Fruit fly (Drosophila melanogaster) S2 (cell line): ENCODE results near the gene Rab8.

Source experiments
- CG8478 ChIP-seq: fragments of >200 bp; optimal IDR thresholded peaks from 2 replicates; lab custom pipeline; 2018
- CTCF ChIP-seq, 2 experiments: fragments of >200 bp; optimal IDR thresholded peaks; 2 replicates each; lab custom pipeline; 2018

The Rab8 gene

DNA sequence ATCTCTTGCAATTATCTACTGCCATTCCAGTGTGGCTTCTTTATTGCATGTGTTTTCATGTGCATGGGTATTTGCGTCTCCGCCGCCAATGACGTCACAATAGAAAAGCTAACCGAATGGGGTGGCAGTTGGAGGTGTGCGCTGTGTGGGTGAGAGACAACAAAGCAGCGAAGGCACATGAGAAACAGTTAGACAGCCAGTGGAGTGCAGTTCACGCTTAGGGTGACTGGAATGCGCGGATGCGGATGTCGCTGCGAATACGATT lies 721 bp upstream of the Rab8 start:
- no peak for TF ChIP-seq CG8478 (lab: Kevin White, UChicago)
- no peak for TF ChIP-seq CTCF (optimal IDR thresholded peaks at IDR 0.05; lab: Kevin White, UChicago)

dm6 chr3L:19869698-19870097 lies 1.2 kb downstream of the Rab8 start:
- TF ChIP-seq CTCF (optimal IDR thresholded peaks at IDR 0.05; lab: Kevin White, UChicago) = no peak
- no peak for TF ChIP-seq CG8478 (lab: Kevin White, UChicago)

DNA sequence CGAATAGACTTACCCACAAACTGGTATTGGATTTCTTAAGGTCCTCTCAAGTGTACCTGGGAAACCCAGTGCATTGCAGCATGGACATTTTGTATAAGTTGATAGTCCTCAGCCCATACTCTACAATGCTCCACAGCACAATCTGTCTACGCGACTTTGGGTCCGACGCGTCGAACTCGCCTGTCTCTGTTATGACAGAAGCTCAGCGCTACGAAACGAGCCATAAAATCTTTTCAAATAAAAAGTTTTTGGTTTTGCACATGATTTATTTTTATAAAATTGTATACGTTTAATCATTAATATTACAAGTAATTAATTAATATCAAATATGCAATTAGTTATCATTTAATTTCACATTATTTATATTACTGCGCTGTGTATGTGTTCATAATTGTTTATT lies 3.6 kb downstream of the Rab8 start:
- no peak for TF ChIP-seq CTCF (optimal IDR thresholded peaks at IDR 0.05; lab: Kevin White, UChicago)
- TF ChIP-seq CG8478 (lab: Kevin White, UChicago) = no peak

DNA sequence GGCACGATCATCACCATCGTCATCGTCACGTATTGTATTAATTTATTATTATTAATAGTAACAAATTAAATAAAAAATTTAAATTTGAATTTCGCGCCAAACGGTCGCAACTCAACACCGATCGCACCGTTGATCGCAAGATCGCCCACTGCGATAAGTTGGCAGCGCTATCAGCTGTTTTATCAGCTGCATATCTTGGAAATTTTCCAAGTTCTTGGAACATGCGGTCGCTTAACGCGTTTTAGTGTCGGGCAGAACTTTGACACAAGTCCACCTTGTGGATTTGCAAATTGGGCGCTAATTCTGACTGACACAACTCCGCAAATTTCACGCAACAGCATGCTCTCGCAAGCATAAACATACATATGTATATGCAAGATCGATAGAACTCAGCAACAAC lies 9.7 kb downstream of the Rab8 start:
- TF ChIP-seq CG8478 (lab: Kevin White, UChicago) (no peak), CTCF (optimal IDR thresholded peaks at IDR 0.05; lab: Kevin White, UChicago) (no peak)

dm6 chr3L:19857923-19858490 lies 12.9 kb downstream of the Rab8 start:
- TF ChIP-seq CG8478 (lab: Kevin White, UChicago) (no peak), CTCF (optimal IDR thresholded peaks at IDR 0.05; lab: Kevin White, UChicago) (no peak)

DNA sequence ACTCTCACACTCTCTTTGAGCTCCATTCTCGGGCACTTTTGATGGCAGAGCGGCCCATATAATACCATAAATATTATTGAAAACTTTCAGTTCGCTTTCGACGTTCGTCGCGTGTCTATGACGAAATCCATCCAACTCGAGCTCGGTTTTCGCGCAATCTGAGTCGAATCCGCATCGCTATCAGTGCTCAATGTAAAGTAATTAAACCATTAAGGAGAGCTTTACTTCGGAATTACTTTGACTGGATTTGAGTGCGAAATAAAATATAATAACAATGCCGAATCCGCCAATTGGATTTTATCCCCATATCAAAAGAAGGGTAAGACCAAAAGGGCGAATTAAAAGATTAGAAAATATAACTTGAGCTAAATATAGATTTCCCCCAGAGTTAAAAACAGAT lies 22.8 kb downstream of the Rab8 start:
- TF ChIP-seq CG8478 (lab: Kevin White, UChicago) (no peak), CTCF (optimal IDR thresholded peaks at IDR 0.05; lab: Kevin White, UChicago) (no peak)

DNA sequence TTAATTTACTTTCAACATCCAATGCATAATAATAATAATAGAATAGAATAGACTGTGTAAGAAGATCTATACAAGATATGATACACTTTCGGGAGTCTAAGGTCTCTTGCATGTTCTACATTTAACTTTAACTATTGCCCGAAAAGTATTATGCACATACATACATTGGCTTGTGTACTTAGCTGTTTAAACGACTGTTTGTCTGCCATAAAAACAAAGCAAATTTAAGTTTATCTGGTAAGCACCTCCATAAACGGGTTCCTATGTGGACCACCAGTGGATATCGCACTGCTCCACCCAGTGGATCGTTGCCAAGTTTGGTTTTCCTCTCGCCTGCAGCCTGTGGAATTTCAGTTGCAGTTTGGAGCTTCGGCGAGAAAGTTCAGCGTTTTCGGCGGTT lies 23.9 kb downstream of the Rab8 start:
- TF ChIP-seq CTCF (optimal IDR thresholded peaks at IDR 0.05; lab: Kevin White, UChicago) (no peak), CG8478 (lab: Kevin White, UChicago) (no peak)

DNA sequence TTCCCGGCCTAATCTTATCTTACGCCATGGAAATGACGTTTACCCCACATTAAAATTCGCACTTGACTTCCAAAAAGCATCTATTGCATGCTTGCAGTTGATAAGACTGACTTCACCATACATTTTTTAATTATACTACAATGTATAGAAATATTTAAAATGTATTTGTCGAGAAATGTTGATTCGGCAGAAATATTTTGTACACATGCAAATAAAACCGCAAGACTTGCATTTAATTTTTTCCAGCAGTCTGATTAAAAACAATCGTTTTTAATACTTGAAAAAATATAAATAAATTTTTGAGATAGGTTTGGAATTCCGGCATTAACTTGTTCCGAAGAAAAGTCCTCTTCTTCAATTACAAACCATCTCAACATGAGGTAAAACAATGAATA lies 25.0 kb downstream of the Rab8 start:
- no peak for TF ChIP-seq CTCF (optimal IDR thresholded peaks at IDR 0.05; lab: Kevin White, UChicago)

DNA sequence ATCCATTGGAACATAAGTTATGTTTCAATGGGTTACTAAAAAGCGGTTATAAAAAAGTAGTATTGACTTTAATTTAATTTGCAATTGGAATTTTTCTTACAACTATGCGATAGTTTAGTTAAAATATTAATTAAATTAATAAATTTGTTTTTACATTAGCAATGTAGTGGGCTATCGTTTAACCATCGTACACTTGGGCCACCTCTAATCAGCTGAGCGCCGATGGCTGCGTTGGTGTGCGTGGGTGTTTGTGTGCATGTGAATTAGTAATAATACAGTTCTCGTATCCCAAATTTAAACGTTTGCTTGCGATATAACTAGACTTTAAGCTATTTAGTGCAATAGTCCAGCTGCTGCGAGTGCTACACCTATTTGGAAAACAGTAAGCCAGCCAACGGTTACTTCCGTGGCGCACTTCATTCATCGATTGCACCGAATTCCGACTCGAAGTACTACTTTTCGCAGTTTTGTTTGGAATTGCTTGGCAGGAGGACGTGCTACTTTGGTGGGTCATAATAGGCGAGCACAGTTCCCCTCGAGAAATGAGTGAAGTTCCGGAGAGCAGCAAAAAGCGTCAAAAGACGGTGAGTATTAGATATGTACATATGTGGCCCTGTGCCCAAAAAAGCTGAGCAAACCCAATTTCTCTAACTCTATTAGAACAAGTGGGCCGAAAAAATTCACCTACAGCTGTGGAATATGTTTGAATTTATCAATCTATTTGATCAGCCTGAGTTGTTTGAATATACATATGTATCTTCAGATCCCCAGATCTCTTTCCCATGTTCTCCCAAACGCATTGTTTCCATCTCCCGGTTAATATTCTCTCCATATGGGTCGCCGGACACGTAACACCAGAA lies 25.6 kb downstream of the Rab8 start, which contains the start of gene Papss:
Gene Papss, plus strand, starts transcription at position 247 of the 860 bp plus-strand sequence.
- no peak for TF ChIP-seq CG8478 (lab: Kevin White, UChicago)
- TF ChIP-seq CTCF (optimal IDR thresholded peaks at IDR 0.05; lab: Kevin White, UChicago) = no peak

dm6 chr3L:19844507-19844906 lies 26.4 kb downstream of the Rab8 start:
- no peak for TF ChIP-seq CG8478 (lab: Kevin White, UChicago)
- TF ChIP-seq CTCF (optimal IDR thresholded peaks at IDR 0.05; lab: Kevin White, UChicago) = no peak

DNA sequence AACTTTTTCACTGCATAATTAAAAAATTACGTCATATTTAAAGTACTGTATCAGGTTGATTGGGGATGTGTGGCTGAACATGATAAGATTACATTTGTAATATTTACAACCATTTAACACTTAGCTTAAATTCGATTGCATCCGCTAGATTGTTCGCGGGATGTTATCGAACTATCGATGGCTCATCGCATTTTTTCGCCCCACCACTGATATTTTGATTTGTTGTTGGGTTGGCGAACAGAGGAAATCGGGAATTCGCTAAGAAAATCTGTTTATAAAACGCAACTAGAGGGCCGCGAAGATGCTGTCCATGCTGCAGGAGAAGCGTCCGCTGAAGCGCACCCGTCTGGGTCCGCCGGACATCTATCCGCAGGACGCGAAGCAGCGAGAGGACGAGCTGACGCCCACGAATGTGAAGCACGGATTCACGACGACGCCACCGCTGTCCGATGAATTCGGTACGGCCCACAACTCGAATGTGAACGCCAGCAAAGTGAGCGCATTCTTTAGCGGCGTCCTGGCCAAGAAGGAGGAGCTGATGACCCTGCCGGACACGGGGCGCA lies 34.4 kb downstream of the Rab8 start, which contains the start of gene kto:
Gene kto, plus strand, starts transcription at position 240 of the 563 bp plus-strand sequence.
- TF ChIP-seq CTCF (optimal IDR thresholded peaks at IDR 0.05; lab: Kevin White, UChicago) = no peak
- TF ChIP-seq CG8478 (lab: Kevin White, UChicago) = no peak

DNA sequence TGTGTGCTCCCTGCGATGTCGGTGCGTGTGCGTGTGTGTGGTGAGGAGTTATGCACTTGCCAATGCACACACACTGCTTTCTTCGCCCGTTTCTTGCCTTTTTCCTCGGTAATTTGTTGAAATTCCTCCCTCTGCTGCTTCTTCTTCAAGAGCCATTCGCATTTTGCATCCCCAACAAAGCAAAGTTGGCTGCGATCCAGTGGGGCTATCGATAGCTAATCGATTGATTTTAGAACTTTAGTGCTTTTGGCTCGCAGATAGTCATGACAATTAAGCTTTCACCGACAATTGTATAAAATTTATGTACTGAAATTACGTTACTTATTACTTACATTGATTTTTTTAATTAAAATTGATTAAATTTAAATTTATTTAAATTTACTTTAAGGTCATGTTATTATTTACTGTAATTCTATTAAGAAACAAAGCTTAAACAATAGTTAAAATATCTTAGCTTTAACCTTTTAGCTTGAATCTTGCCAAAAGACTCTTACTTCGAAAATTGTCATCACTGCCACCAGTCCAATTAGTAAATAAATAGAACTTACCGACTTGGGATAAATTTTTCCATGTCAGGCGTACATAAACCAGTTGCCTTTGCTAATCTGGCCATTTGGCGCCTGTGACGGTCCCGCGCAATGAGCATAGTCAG lies 36.6 kb downstream of the Rab8 start, which contains the start of the genes trc and CG32221:
Gene trc, minus strand, starts transcription at position 162 of the 652 bp plus-strand sequence.
Gene CG32221, plus strand, starts transcription at position 528 of the 652 bp plus-strand sequence.
- no peak for TF ChIP-seq CG8478 (lab: Kevin White, UChicago)

DNA sequence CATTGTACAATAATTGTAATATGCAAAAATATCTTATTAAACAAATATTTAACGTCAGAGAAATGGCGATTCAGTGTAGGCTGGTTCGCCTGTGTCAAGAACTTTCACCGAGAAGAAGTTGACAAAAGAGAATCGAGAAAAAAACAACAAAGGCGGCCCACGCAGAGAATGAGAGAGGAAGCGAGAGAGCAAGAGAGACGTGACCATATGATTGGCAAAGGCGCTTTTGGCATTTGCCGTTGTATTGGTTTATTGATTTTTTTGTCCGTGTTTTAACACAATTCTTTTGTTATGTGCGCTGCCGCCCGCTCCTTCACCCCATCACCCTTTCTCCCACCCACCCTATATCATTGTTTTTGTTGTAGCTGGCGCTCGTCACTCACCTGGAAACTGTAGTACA lies 37.7 kb downstream of the Rab8 start:
- TF ChIP-seq CTCF (optimal IDR thresholded peaks at IDR 0.05; lab: Kevin White, UChicago) = no peak

DNA sequence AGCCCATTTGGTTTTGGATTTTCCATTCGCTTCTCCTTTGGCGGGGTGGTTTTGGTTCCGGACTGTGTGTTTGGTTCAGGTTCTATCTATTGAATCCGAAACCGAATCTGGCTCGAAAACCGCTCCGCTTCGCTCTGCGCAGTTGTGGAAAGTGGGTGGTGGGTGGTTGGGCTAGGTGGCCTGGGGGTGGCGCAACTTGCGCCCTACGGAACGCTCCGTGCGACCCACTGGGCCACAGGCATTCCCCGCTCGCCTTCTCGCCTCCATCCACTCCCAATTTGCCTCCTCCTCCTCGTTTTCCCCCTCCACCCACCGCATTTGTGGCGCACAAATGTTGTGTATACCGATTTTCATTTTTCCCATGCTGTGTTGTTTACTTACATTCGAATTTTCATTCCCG lies 52.2 kb downstream of the Rab8 start:
- TF ChIP-seq CTCF (optimal IDR thresholded peaks at IDR 0.05; lab: Kevin White, UChicago) (no peak), CG8478 (lab: Kevin White, UChicago) (no peak)
